Worm (Caenorhabditis elegans): Measurements from ENCODE around the gene mrp-4.

- TF ChIP-seq lin-15B (tag; optimal IDR thresholded peaks at IDR 0.05) (no peak), nhr-11 (tag; optimal IDR thresholded peaks at IDR 0.05) (no peak), xbp-1 (tag; optimal IDR thresholded peaks at IDR 0.05) (no peak), alr-1 (tag; optimal IDR thresholded peaks at IDR 0.05; ENCODE audit: borderline replicate concordance) (no peak), tbx-2 (tag; optimal IDR thresholded peaks at IDR 0.05) (no peak), jun-1 (tag; optimal IDR thresholded peaks at IDR 0.05) (no peak), blmp-1 (tag; optimal IDR thresholded peaks at IDR 0.05) (no peak), lsy-2 (tag; optimal IDR thresholded peaks at IDR 0.05) (no peak), unc-98 (GFP tag; IDR thresholded peaks at IDR 0.05) (no peak), fos-1 (tag; optimal IDR thresholded peaks at IDR 0.05) (no peak), zip-4 (GFP tag; optimal IDR thresholded peaks at IDR 0.05) (no peak), zag-1 (tag; optimal IDR thresholded peaks at IDR 0.05) (no peak), ztf-4 (tag; optimal IDR thresholded peaks at IDR 0.05) (no peak), ceh-8 (GFP tag; optimal IDR thresholded peaks at IDR 0.05) (no peak)
These were observed 15.3 kb upstream of the mrp-4 start, which contains the start of gene R07B1.7 for ce11 chrX:9868820-9869219.
